Fruit fly (Drosophila melanogaster): ENCODE measurements around the gene CG13738.

The CG13738 gene

dm6 chr3L:13928769-13929594 is 44.3 kb downstream of the CG13738 start, which contains the start of the genes CG8833 and DCTN1-p150 (continued):
- TF ChIP-seq fd59A (GFP tag; optimal IDR thresholded peaks at IDR 0.05) (no peak), Blimp-1 (GFP tag; optimal IDR thresholded peaks at IDR 0.05) (no peak), CG11762 (GFP tag; optimal IDR thresholded peaks at IDR 0.05; ENCODE audit: insufficient read depth) (no peak), eg (GFP tag; IDR thresholded peaks at IDR 0.05) (0 out of 3 replicates have a peak, but pooled peaks have one; percentile 38), CG4318 (GFP tag; optimal IDR thresholded peaks at IDR 0.05) (no peak), CG11294 (GFP tag; IDR thresholded peaks at IDR 0.05) (no peak)

DNA sequence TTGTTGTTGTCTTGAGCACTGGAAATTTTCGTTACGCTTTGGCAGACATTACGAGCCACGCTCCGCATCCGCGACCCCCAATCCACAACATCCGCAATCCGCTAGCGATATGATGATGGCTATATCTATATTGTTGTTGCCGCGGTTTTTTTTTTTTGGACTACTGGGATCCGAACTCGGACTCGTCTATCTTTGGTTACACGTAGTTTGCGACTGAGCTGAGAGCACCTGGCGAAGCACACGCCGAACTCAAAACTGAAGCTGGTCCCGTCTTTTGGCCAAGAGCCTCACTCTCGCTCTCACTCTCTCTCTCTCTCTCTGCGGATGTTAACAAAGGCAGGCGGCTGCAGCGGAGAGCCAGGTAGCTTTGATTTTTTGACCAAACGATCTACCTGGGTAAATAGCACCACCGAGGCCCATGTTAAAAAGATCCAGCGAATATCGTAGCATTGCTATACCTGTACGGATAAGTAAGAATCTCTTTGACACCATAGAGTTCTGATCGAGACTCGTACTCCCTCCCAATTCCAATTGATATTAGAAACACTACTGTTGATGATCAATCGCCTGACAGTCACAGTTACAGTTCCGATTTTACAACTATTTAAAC is 48.1 kb downstream of the CG13738 start, which contains the start of gene Rgl:
TSS of gene Rgl (minus strand) at position 219 of the 610 bp plus-strand sequence.
- no peak for TF ChIP-seq CG16779 (tag; optimal IDR thresholded peaks at IDR 0.05)
- TF ChIP-seq CG4318 (GFP tag; optimal IDR thresholded peaks at IDR 0.05): no peak
- TF ChIP-seq CG6792 (GFP tag; optimal IDR thresholded peaks at IDR 0.05): no peak
- no peak for TF ChIP-seq Hr39 (GFP tag; optimal IDR thresholded peaks at IDR 0.05)
- TF ChIP-seq Eip75B (GFP tag; optimal IDR thresholded peaks at IDR 0.05): no peak
- TF ChIP-seq CG6854 (GFP tag; optimal IDR thresholded peaks at IDR 0.05): peak; percentile 44
- peak; percentile 6 for TF ChIP-seq CG3919 (GFP tag; optimal IDR thresholded peaks at IDR 0.05)
- peak; percentile 14 for TF ChIP-seq CG8632 (GFP tag; optimal IDR thresholded peaks at IDR 0.05)
- no peak for TF ChIP-seq spab (GFP tag; optimal IDR thresholded peaks at IDR 0.05)
- TF ChIP-seq CG6163 (GFP tag; IDR thresholded peaks at IDR 0.05): peak; percentile 67; the same call in 2 of the 3 replicates
- TF ChIP-seq CG7368 (GFP tag; optimal IDR thresholded peaks at IDR 0.05): no peak
- no peak for TF ChIP-seq cyc (GFP tag; optimal IDR thresholded peaks at IDR 0.05)
- TF ChIP-seq pdm3 (GFP tag; optimal IDR thresholded peaks at IDR 0.05): no peak
- no peak for TF ChIP-seq CG6276 (GFP tag; optimal IDR thresholded peaks at IDR 0.05)
- no peak for TF ChIP-seq CG10669 (GFP tag; optimal IDR thresholded peaks at IDR 0.05)
- peak; percentile 43; the same call in 1 of the 3 replicates for TF ChIP-seq eg (GFP tag; IDR thresholded peaks at IDR 0.05)
- TF ChIP-seq Eip93F (GFP tag; optimal IDR thresholded peaks at IDR 0.05): no peak
- no peak for TF ChIP-seq Ets21C (GFP tag; optimal IDR thresholded peaks at IDR 0.05)
- TF ChIP-seq CG11294 (GFP tag; IDR thresholded peaks at IDR 0.05): no peak
- TF ChIP-seq CG9139 (GFP tag; optimal IDR thresholded peaks at IDR 0.05): peak; percentile 44
- peak; percentile 14 for TF ChIP-seq dsx (GFP tag; optimal IDR thresholded peaks at IDR 0.05; ENCODE audit: poor library complexity, severe bottlenecking)
- TF ChIP-seq Blimp-1 (GFP tag; optimal IDR thresholded peaks at IDR 0.05): no peak
- TF ChIP-seq CG15336 (GFP tag; IDR thresholded peaks at IDR 0.05): peak; percentile 53; the same call in 1 of the 2 replicates
- TF ChIP-seq CG8119 (GFP tag; IDR thresholded peaks at IDR 0.05): peak; percentile 33; the same call in 1 of the 3 replicates
- TF ChIP-seq CG31627 (GFP tag; optimal IDR thresholded peaks at IDR 0.05): no peak
- TF ChIP-seq Ets96B (tag; optimal IDR thresholded peaks at IDR 0.05): no peak
- TF ChIP-seq CG1621 (tag; optimal IDR thresholded peaks at IDR 0.05): peak; percentile 42
- no peak for TF ChIP-seq Sox14 (GFP tag; optimal IDR thresholded peaks at IDR 0.05)
- TF ChIP-seq esn (GFP tag; optimal IDR thresholded peaks at IDR 0.05): no peak

dm6 chr3L:13924646-13925045 is 48.6 kb downstream of the CG13738 start:
- TF ChIP-seq fkh (GFP tag; optimal IDR thresholded peaks at IDR 0.05) (peak; percentile 18), CG32006 (GFP tag; optimal IDR thresholded peaks at IDR 0.05) (no peak), Eip78C (GFP tag) (peak; percentile 24), CG4318 (GFP tag; optimal IDR thresholded peaks at IDR 0.05) (no peak), eg (GFP tag; IDR thresholded peaks at IDR 0.05) (peak; percentile 9; the same call in 1 of the 3 replicates), CG1621 (tag; optimal IDR thresholded peaks at IDR 0.05) (no peak), CG6792 (GFP tag; optimal IDR thresholded peaks at IDR 0.05) (no peak), CG10631 (GFP tag; optimal IDR thresholded peaks at IDR 0.05) (peak; percentile 16), CG31627 (GFP tag; optimal IDR thresholded peaks at IDR 0.05) (no peak), Hr39 (GFP tag; optimal IDR thresholded peaks at IDR 0.05) (peak; percentile 4), Ets96B (tag; optimal IDR thresholded peaks at IDR 0.05) (no peak), net (GFP tag; optimal IDR thresholded peaks at IDR 0.05) (peak; percentile 28), CG6163 (GFP tag; IDR thresholded peaks at IDR 0.05) (0 out of 3 replicates have a peak, but pooled peaks have one; percentile 20), achi (GFP tag; optimal IDR thresholded peaks at IDR 0.05) (peak; percentile 19), CG15336 (GFP tag; IDR thresholded peaks at IDR 0.05) (0 out of 2 replicates have a peak, but pooled peaks have one; percentile 10)

Data from whole organism, prepupa.